Worm (Caenorhabditis elegans): Measurements from ENCODE around the gene C55A1.7.

The C55A1.7 gene

ce11 chrV:15621518-15621917, 25.9 kb downstream of the C55A1.7 start, which contains the start of gene C55A1.1:
Gene C55A1.1 (plus strand): TSS chrV:15621818.
- TF ChIP-seq rec-8 (tag; optimal IDR thresholded peaks at IDR 0.05) (no peak), ztf-22 (GFP tag; optimal IDR thresholded peaks at IDR 0.05) (no peak), rcor-1 (GFP tag; IDR thresholded peaks at IDR 0.05) (no peak), snpc-1.1 (tag; optimal IDR thresholded peaks at IDR 0.05; ENCODE audit: insufficient read depth) (no peak), snpc-3.4 (tag; optimal IDR thresholded peaks at IDR 0.05) (no peak)

- TF ChIP-seq let-607 (tag; optimal IDR thresholded peaks at IDR 0.05), result no peak
- TF ChIP-seq athp-1 (tag; optimal IDR thresholded peaks at IDR 0.05), result no peak
- TF ChIP-seq rec-8 (tag; optimal IDR thresholded peaks at IDR 0.05), result no peak
- no peak for TF ChIP-seq ztf-25 (GFP tag; IDR thresholded peaks at IDR 0.05)
- no peak for TF ChIP-seq nhr-120 (GFP tag; IDR thresholded peaks at IDR 0.05)
- no peak for TF ChIP-seq ZK185.1 (tag; optimal IDR thresholded peaks at IDR 0.05; ENCODE audit: poor library complexity, severe bottlenecking)
- no peak for TF ChIP-seq ceh-58 (GFP tag; IDR thresholded peaks at IDR 0.05)
- TF ChIP-seq lin-54 (GFP tag; optimal IDR thresholded peaks at IDR 0.05), result no peak
These were observed 32.9 kb downstream of the C55A1.7 start for ce11 chrV:15614534-15614933.

- TF ChIP-seq zfh-2 (GFP tag; conservative IDR thresholded peaks at IDR 0.05), result no peak
- no peak for TF ChIP-seq ztf-28 (GFP tag; IDR thresholded peaks at IDR 0.05)
- no peak for TF ChIP-seq hrde-1 (tag; optimal IDR thresholded peaks at IDR 0.05; ENCODE audit: borderline replicate concordance)
- no peak for TF ChIP-seq nfya-2 (GFP tag; IDR thresholded peaks at IDR 0.05)
- no peak for TF ChIP-seq athp-1 (tag; optimal IDR thresholded peaks at IDR 0.05)
- TF ChIP-seq ama-1 (optimal IDR thresholded peaks at IDR 0.05), result no peak
- no peak for TF ChIP-seq ama-1 (GFP tag; optimal IDR thresholded peaks at IDR 0.05)
- TF ChIP-seq F37B4.10 (GFP tag; IDR thresholded peaks at IDR 0.05), result no peak
- no peak for TF ChIP-seq F39B2.1 (GFP tag; IDR thresholded peaks at IDR 0.05)
- no peak for TF ChIP-seq let-607 (tag; optimal IDR thresholded peaks at IDR 0.05)
- no peak for TF ChIP-seq F57A8.1 (GFP tag; optimal IDR thresholded peaks at IDR 0.05)
- no peak for TF ChIP-seq K11D2.4 (GFP tag; IDR thresholded peaks at IDR 0.05)
- no peak for TF ChIP-seq akir-1 (GFP tag; optimal IDR thresholded peaks at IDR 0.05)
- no peak for TF ChIP-seq mel-28 (tag; optimal IDR thresholded peaks at IDR 0.05; ENCODE audit: borderline replicate concordance)
- TF ChIP-seq B0035.1 (tag; optimal IDR thresholded peaks at IDR 0.05), result no peak
- no peak for TF ChIP-seq dpff-1 (tag; optimal IDR thresholded peaks at IDR 0.05)
- TF ChIP-seq nhr-90 (tag; optimal IDR thresholded peaks at IDR 0.05), result no peak
- TF ChIP-seq repo-1 (tag; optimal IDR thresholded peaks at IDR 0.05), result no peak
- no peak for TF ChIP-seq madf-6 (GFP tag; IDR thresholded peaks at IDR 0.05)
These were observed 34.5 kb downstream of the C55A1.7 start, which contains the start of gene str-263 for ce11 chrV:15612886-15613285. Gene str-263 (plus strand): TSS chrV:15613186.

ce11 chrV:15610350-15610940, 37.0 kb downstream of the C55A1.7 start, which contains the start of the genes fbxa-153 and str-12:
Gene fbxa-153 (minus strand): TSS chrV:15610384.
Gene str-12 (plus strand): TSS chrV:15610890.
- TF ChIP-seq akir-1 (GFP tag; optimal IDR thresholded peaks at IDR 0.05), result no peak
- TF ChIP-seq athp-1 (tag; optimal IDR thresholded peaks at IDR 0.05), result no peak
- TF ChIP-seq him-1 (tag; optimal IDR thresholded peaks at IDR 0.05), result no peak
- TF ChIP-seq egl-44 (GFP tag; IDR thresholded peaks at IDR 0.05), result no peak
- peak; percentile 23; the same call in 1 of the 2 replicates for TF ChIP-seq hmg-1.2 (GFP tag; IDR thresholded peaks at IDR 0.05)

All from whole organism, young adult.